Worm (Caenorhabditis elegans): ENCODE measurements around the gene tin-9.2.

DNA sequence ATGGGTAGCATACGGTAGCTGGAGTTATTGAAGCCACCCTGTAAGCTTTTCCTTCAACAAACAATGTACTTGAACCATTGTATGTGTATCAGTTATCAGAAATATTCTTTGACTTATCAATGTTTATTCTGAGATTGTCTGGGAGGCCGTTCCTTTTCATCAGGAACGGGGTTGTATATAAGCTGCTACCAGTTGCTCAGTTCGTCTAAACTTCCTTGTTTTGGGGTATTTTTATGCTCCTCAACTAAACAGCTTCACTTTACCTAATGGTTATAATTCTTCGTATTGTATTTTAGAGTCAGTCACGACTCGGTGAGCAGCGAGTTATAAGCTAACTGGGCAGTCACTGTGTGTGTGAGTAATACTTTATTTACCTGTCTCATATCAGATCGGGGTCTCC is 13.1 kb upstream of the tin-9.2 start:
- no peak for TF ChIP-seq elt-2 (tag; optimal IDR thresholded peaks at IDR 0.05)
- TF ChIP-seq nhr-237 (tag; optimal IDR thresholded peaks at IDR 0.05) = no peak
- TF ChIP-seq fos-1 (tag; optimal IDR thresholded peaks at IDR 0.05) = no peak
